Worm (Caenorhabditis elegans): ENCODE measurements around the gene M176.16.

DNA sequence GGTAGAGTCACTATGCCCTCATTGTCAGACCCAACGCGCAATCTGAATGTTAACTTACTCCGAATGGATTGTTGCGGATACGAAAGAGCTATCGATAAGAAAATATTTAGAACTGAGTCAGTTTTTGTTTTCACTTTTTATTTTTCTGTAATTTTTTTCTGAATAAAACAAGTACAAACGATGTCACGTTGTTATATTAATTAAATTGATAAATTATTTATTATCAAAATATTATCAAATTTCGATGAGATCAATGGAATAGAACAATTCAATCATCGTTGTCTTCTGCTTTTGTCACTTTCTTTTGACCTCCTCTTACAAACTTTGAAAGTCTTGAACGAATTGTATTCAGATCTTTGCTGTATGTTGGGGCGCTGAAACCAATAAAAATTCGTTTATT lies 11.3 kb upstream of the M176.16 start, which contains the start of gene mpz-6:
- TF ChIP-seq sea-1 (GFP tag; conservative IDR thresholded peaks at IDR 0.05) (no peak), aly-1 (tag; optimal IDR thresholded peaks at IDR 0.05) (no peak), tbx-11 (GFP tag; IDR thresholded peaks at IDR 0.05) (no peak), tra-4 (tag; optimal IDR thresholded peaks at IDR 0.05) (no peak), ama-1 (optimal IDR thresholded peaks at IDR 0.05) (no peak), hnd-1 (tag; optimal IDR thresholded peaks at IDR 0.05) (no peak), B0310.2 (tag; optimal IDR thresholded peaks at IDR 0.05) (no peak), scrt-1 (GFP tag; IDR thresholded peaks at IDR 0.05) (no peak), ceh-13 (GFP tag; optimal IDR thresholded peaks at IDR 0.05) (no peak), ets-7 (tag; optimal IDR thresholded peaks at IDR 0.05) (no peak)

Data from whole organism, early embryonic.